Fruit fly (Drosophila melanogaster) whole organism, pupa: Measurements from ENCODE around the gene CG14515.

Experiments
- CG10348 ChIP-seq: fragments of 200-800 bp; sonication (Bioruptor generic); IDR thresholded peaks from 2 replicates; pipeline ENCODE4 v1.3.6; 2022; ENCODE audit warnings: missing biosample characterization, missing genetic modification characterization
- CG12605 ChIP-seq: fragments of 200-800 bp; sonication (Bioruptor generic); IDR thresholded peaks from 2 replicates; pipeline ENCODE4 v1.3.6; 2022; ENCODE audit warnings: missing biosample characterization, missing genetic modification characterization
- CG13204 ChIP-seq: fragments of 200-800 bp; sonication (Bioruptor generic); optimal IDR thresholded peaks from 2 replicates; lab custom pipeline; 2018; ENCODE audit warnings: missing biosample characterization, mild to moderate bottlenecking, missing genetic modification characterization, moderate library complexity
- CG15710 ChIP-seq: fragments of 200-800 bp; sonication (Bioruptor generic); optimal IDR thresholded peaks from 2 replicates; lab custom pipeline; 2018; ENCODE audit warnings: missing biosample characterization, mild to moderate bottlenecking, missing genetic modification characterization, moderate library complexity
- CG17806 ChIP-seq: fragments of 200-800 bp; sonication (Bioruptor generic); optimal IDR thresholded peaks from 2 replicates; lab custom pipeline; 2018; ENCODE audit warnings: missing biosample characterization, mild to moderate bottlenecking, missing genetic modification characterization, moderate library complexity
- CG32121 ChIP-seq: fragments of 200-800 bp; sonication (Bioruptor generic); IDR thresholded peaks from 2 replicates; pipeline ENCODE4 v1.3.6; 2022; ENCODE audit warnings: missing biosample characterization, missing genetic modification characterization
- CG34367 ChIP-seq: fragments of 200-800 bp; sonication (Bioruptor generic); optimal IDR thresholded peaks from 2 replicates; lab custom pipeline; 2018; ENCODE audit warnings: missing biosample characterization, mild to moderate bottlenecking, missing genetic modification characterization
- CG4496 ChIP-seq: fragments of 200-800 bp; sonication (Bioruptor generic); IDR thresholded peaks from 3 replicates; pipeline ENCODE4 v1.3.6; 2022; ENCODE audit warnings: missing biosample characterization, missing genetic modification characterization
- CG8159 ChIP-seq: fragments of 200-800 bp; sonication (Bioruptor generic); optimal IDR thresholded peaks from 3 replicates; lab custom pipeline; 2018; ENCODE audit warnings: missing biosample characterization, mild to moderate bottlenecking, missing genetic modification characterization, moderate library complexity
- CG8301 ChIP-seq: fragments of 200-800 bp; sonication (Bioruptor generic); optimal IDR thresholded peaks from 2 replicates; lab custom pipeline; 2018; ENCODE audit warnings: missing biosample characterization, mild to moderate bottlenecking, missing genetic modification characterization
- CG9948 ChIP-seq: fragments of 200-800 bp; sonication (Bioruptor generic); optimal IDR thresholded peaks from 2 replicates; lab custom pipeline; 2018; ENCODE audit warnings: missing biosample characterization, mild to moderate bottlenecking, missing genetic modification characterization, moderate library complexity
- D1 ChIP-seq: fragments of 200-800 bp; sonication (Bioruptor generic); optimal IDR thresholded peaks from 2 replicates; lab custom pipeline; 2018; ENCODE audit warnings: missing biosample characterization, mild to moderate bottlenecking, missing genetic modification characterization, moderate library complexity
- EcR ChIP-seq: fragments of 200-800 bp; sonication (Bioruptor generic); optimal IDR thresholded peaks from 3 replicates; lab custom pipeline; 2019; ENCODE audit warnings: missing biosample characterization, missing genetic modification characterization, mild to moderate bottlenecking, moderate library complexity, missing genetic modification reagents
- Ets98B ChIP-seq: fragments of 200-800 bp; sonication (Bioruptor generic); IDR thresholded peaks from 2 replicates; pipeline ENCODE4 v1.3.6; 2022; ENCODE audit warnings: missing biosample characterization, missing genetic modification characterization
- Pif1B ChIP-seq: fragments of 200-800 bp; sonication (Bioruptor generic); optimal IDR thresholded peaks from 3 replicates; lab custom pipeline; 2016; ENCODE audit warnings: missing biosample characterization, missing genetic modification characterization
- Snoo ChIP-seq: fragments of 200-800 bp; sonication (Bioruptor generic); optimal IDR thresholded peaks from 3 replicates; lab custom pipeline; 2017; ENCODE audit warnings: missing biosample characterization, mild to moderate bottlenecking, missing genetic modification characterization, inconsistent platforms
- fd96Ca ChIP-seq: fragments of 200-800 bp; sonication (Bioruptor generic); IDR thresholded peaks from 3 replicates; pipeline ENCODE4 v1.3.6; 2022; ENCODE audit warnings: missing biosample characterization, missing genetic modification characterization
- gl ChIP-seq: fragments of 200-800 bp; sonication (Bioruptor generic); optimal IDR thresholded peaks from 2 replicates; lab custom pipeline; 2018; ENCODE audit warnings: missing biosample characterization, mild to moderate bottlenecking, missing genetic modification characterization
- rn ChIP-seq: fragments of 200-800 bp; sonication (Bioruptor generic); IDR thresholded peaks from 2 replicates; pipeline ENCODE4 v1.3.6; 2022; ENCODE audit warnings: missing biosample characterization, missing genetic modification characterization

CG14515 gene

dm6 chr3R:29220585-29220984 is 23.2 kb downstream of the CG14515 start:
- TF ChIP-seq EcR (GFP tag; lab: Kevin White, UChicago) (no peak), Pif1B (GFP tag; lab: Kevin White, UChicago) (no peak), CG8301 (tag; lab: Kevin White, UChicago) (no peak), CG4496 (GFP tag; lab: Robert Waterston, UW) (no peak), CG12605 (GFP tag; lab: Robert Waterston, UW) (no peak), CG8159 (tag; lab: Kevin White, UChicago) (no peak)
- TF ChIP-seq, all 21 proteins: peak for 0

DNA sequence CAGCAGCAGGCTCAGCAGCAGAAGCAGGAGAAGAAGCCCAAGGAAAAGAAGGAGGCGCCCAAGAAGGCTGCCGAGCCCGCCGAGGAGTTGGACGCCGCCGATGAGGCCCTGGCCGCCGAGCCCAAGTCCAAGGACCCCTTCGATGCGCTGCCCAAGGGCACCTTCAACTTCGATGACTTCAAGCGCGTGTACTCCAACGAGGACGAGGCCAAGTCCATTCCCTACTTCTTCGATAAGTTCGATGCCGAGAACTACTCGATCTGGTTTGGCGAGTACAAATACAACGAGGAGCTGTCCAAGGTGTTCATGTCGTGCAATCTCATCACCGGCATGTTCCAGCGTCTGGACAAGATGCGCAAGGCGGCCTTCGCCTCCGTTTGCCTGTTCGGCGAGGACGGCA is 23.8 kb downstream of the CG14515 start:
- TF ChIP-seq CG17806 (no peak), CG32121 (GFP tag; lab: Robert Waterston, UW) (no peak), D1 (no peak)

DNA sequence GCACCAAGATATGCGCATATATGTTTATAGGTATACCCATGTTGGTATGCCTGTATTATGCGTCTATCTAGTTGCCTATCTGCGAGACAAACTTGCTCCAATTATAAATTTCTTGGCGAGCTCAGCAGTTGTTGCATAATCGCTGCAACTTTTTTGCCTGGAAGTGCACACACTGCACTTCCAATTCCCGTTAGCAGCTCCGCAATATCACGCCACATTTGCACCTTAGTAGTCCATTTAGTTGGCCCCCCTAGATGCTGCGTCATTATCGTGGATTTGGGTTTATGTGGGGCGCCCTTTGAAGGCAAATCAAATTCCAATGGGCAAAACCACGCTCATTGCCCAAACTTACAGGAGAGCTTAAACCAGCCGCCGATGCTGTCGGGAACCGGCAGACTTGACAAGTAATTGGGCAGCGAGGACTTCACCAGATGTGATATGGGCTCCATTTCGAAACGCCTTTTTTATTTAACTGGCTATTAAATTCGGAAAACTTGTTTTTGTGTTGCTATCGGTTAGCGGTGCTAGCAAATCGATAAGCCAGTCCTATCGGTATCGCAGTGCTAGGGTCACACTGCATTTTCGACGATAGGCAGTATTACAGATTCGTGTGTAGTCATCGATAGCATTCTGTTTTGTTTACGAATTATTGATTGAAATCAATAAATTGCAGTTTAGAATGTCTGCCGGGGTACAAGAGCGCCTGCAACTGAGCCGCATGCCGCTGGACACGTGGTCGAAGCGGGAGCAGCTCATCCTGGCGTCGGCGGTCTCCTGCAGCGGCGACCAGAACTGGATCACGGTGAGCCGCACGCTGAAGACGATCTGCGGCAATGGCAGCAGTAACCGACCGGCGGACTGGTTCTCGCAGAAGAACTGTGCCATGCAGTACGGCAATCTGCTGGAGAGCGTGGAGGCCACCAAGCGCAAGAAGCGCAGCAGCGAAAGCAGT is 25.8 kb downstream of the CG14515 start, which contains the start of the genes Cisd2 and Brd8:
Gene Cisd2, minus strand, starts transcription at position 538 of the 952 bp plus-strand sequence.
Gene Brd8, plus strand, starts transcription at position 595 of the 952 bp plus-strand sequence.
- TF ChIP-seq gl (tag; lab: Kevin White, UChicago): no peak
- TF ChIP-seq D1: no peak
- TF ChIP-seq CG13204 (GFP tag; lab: Kevin White, UChicago): no peak
- TF ChIP-seq CG4496 (GFP tag; lab: Robert Waterston, UW): no peak
- TF ChIP-seq CG32121 (GFP tag; lab: Robert Waterston, UW): no peak
- no peak for TF ChIP-seq CG8301 (tag; lab: Kevin White, UChicago)
- TF ChIP-seq CG12605 (GFP tag; lab: Robert Waterston, UW): no peak
- TF ChIP-seq EcR (GFP tag; lab: Kevin White, UChicago): no peak
- no peak for TF ChIP-seq rn (GFP tag; lab: Robert Waterston, UW)
- no peak for TF ChIP-seq CG17806
- TF ChIP-seq CG34367 (tag; lab: Kevin White, UChicago): no peak
- TF ChIP-seq fd96Ca (GFP tag; lab: Robert Waterston, UW): no peak

DNA sequence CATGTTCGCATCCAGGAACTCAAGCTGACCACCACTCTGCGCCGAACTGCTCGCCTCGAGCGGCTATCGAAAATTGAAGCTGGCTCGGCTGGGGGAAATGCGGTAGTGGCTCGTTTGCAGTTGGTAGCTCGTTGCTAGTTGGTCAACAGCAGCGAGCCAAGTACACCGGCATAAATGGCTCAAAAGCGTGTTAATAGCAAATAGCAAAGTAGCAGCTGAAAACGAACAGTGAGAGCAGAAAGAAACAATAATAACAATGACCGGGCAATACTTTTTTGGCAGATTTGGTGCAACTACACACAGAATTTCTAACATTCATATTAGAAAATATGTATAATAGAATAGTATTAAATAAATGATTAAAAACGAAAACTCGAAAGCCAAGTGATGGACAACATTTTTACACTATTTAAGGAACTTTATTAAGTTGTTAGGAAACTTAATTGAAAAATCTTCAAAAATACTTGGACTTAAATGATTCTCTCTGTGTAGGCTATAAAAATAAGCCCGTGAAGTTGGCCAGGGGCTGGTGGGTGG is 30.4 kb downstream of the CG14515 start, which contains the start of gene CG14507:
Gene CG14507, minus strand, starts transcription at position 51 of the 537 bp plus-strand sequence.
- TF ChIP-seq gl (tag; lab: Kevin White, UChicago): no peak
- TF ChIP-seq CG4496 (GFP tag; lab: Robert Waterston, UW): 0 out of 3 replicates have a peak, but pooled peaks have one; percentile 11

DNA sequence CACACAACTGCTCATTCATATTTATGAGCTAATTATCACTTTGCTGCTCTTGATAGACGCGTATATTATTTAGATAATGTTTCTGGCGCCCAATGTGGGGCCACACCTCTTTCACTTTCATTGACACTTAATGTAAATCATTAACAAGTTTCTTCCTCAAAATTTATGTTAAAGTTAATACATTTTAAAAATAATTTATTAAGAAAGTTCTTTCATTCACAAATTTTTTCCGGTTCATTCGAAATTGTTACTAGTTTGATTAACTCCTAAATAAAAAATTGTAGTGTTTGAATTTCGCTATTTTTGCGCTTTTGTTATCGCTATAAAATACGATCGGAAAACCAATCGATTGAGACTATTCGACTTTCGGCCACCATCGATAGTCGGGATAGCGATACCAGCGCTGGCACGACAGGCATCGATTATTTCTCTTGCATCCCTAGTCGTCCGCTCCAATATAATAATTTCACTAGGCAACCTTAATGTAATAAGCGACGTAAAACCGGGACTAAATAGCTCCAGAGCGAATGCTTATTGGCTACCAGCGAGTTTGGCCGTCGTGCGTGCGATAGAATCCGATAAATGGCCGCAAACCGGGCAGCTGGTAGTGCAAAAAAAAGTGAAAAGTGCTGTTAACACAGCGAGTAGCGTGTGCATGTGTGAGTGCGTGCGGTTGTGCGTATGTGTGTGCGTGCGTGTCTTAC is 31.5 kb downstream of the CG14515 start, which contains the start of gene Usp1:
Gene Usp1, plus strand, starts transcription at position 417 of the 704 bp plus-strand sequence.
- TF ChIP-seq CG15710 (tag; lab: Kevin White, UChicago) (no peak), EcR (GFP tag; lab: Kevin White, UChicago) (peak; percentile 44)
- TF ChIP-seq, all 21 proteins: peak for 1

- no peak for TF ChIP-seq CG17806
- no peak for TF ChIP-seq Snoo
- TF ChIP-seq CG4496 (GFP tag; lab: Robert Waterston, UW): no peak
- TF ChIP-seq rn (GFP tag; lab: Robert Waterston, UW): no peak
- TF ChIP-seq EcR (GFP tag; lab: Kevin White, UChicago): no peak
- no peak for TF ChIP-seq Ets98B
- no peak for TF ChIP-seq CG10348 (GFP tag; lab: Robert Waterston, UW)
- no peak for TF ChIP-seq CG15710 (tag; lab: Kevin White, UChicago)
- no peak for TF ChIP-seq CG13204 (GFP tag; lab: Kevin White, UChicago)
- no peak for TF ChIP-seq CG8301 (tag; lab: Kevin White, UChicago)
- no peak for TF ChIP-seq D1
- no peak for TF ChIP-seq CG34367 (tag; lab: Kevin White, UChicago)
- no peak for TF ChIP-seq fd96Ca (GFP tag; lab: Robert Waterston, UW)
- TF ChIP-seq Pif1B (GFP tag; lab: Kevin White, UChicago): no peak
- no peak for TF ChIP-seq CG32121 (GFP tag; lab: Robert Waterston, UW)
- no peak for TF ChIP-seq CG9948 (tag; lab: Kevin White, UChicago)
- TF ChIP-seq CG12605 (GFP tag; lab: Robert Waterston, UW): no peak
- TF ChIP-seq, all 21 proteins: peak for 0
These were observed 32.6 kb downstream of the CG14515 start for dm6 chr3R:29229958-29230357.
